Fruit fly (Drosophila melanogaster) whole organism, prepupa: ENCODE data around the gene Brd.

Experiments
- CG10631 ChIP-seq: fragments of 200-800 bp; sonication (Bioruptor generic); optimal IDR thresholded peaks from 2 replicates; lab custom pipeline; 2016; ENCODE audit warnings: missing biosample characterization, missing genetic modification characterization
- CG10669 ChIP-seq: fragments of 200-800 bp; sonication (Bioruptor generic); optimal IDR thresholded peaks from 3 replicates; lab custom pipeline; 2018; ENCODE audit warnings: missing biosample characterization, mild to moderate bottlenecking, missing genetic modification characterization, moderate library complexity
- CG11294 ChIP-seq: fragments of 200-800 bp; sonication (Bioruptor generic); IDR thresholded peaks from 2 replicates; pipeline ENCODE4 v1.3.6; 2022; ENCODE audit warnings: missing biosample characterization, missing genetic modification characterization
- CG11762 ChIP-seq: fragments of 200-800 bp; sonication (Bioruptor generic); optimal IDR thresholded peaks from 3 replicates; lab custom pipeline; 2016; ENCODE audit warnings: missing biosample characterization, missing genetic modification characterization; ENCODE audit not compliant: insufficient read depth
- CG15336 ChIP-seq: fragments of 200-800 bp; sonication (Bioruptor generic); IDR thresholded peaks from 2 replicates; pipeline ENCODE4 v1.3.6; 2022; ENCODE audit warnings: missing biosample characterization, missing genetic modification characterization
- CG1621 ChIP-seq: fragments of 200-800 bp; sonication (Bioruptor generic); optimal IDR thresholded peaks from 3 replicates; lab custom pipeline; 2018; ENCODE audit warnings: missing biosample characterization, mild to moderate bottlenecking, missing genetic modification characterization
- CG16779 ChIP-seq: fragments of 200-800 bp; sonication (Bioruptor generic); optimal IDR thresholded peaks from 3 replicates; lab custom pipeline; 2017; ENCODE audit warnings: missing biosample characterization, mild to moderate bottlenecking, missing genetic modification characterization
- CG3032 ChIP-seq: fragments of 200-800 bp; optimal IDR thresholded peaks from 2 replicates; lab custom pipeline; 2019; ENCODE audit warnings: missing biosample characterization, mild to moderate bottlenecking, missing genetic modification characterization, moderate library complexity
- CG31627 ChIP-seq: fragments of 200-800 bp; sonication (Bioruptor generic); optimal IDR thresholded peaks from 3 replicates; lab custom pipeline; 2016; ENCODE audit warnings: missing biosample characterization, missing genetic modification characterization
- CG32006 ChIP-seq: fragments of 200-800 bp; sonication (Bioruptor generic); optimal IDR thresholded peaks from 3 replicates; lab custom pipeline; 2017; ENCODE audit warnings: missing biosample characterization, mild to moderate bottlenecking, missing genetic modification characterization
- CG34406 ChIP-seq: fragments of 200-800 bp; sonication (Bioruptor generic); optimal IDR thresholded peaks from 3 replicates; lab custom pipeline; 2016; ENCODE audit warnings: missing biosample characterization, missing genetic modification characterization
- CG3919 ChIP-seq: fragments of 200-800 bp; sonication (Bioruptor generic); optimal IDR thresholded peaks from 3 replicates; lab custom pipeline; 2016; ENCODE audit warnings: missing biosample characterization, missing genetic modification characterization
- CG4318 ChIP-seq: fragments of 200-800 bp; sonication (Bioruptor generic); optimal IDR thresholded peaks from 3 replicates; lab custom pipeline; 2017; ENCODE audit warnings: missing biosample characterization, mild to moderate bottlenecking, missing genetic modification characterization
- CG6163 ChIP-seq: fragments of 200-800 bp; sonication (Bioruptor generic); IDR thresholded peaks from 3 replicates; pipeline ENCODE4 v1.3.6; 2022; ENCODE audit warnings: missing biosample characterization, missing genetic modification characterization
- CG6792 ChIP-seq: fragments of 200-800 bp; sonication (Bioruptor generic); optimal IDR thresholded peaks from 3 replicates; lab custom pipeline; 2016; ENCODE audit warnings: missing biosample characterization, missing genetic modification characterization
- CG6808 ChIP-seq: fragments of 200-800 bp; sonication (Bioruptor generic); optimal IDR thresholded peaks from 3 replicates; lab custom pipeline; 2017; ENCODE audit warnings: missing biosample characterization, missing genetic modification characterization, mild to moderate bottlenecking, moderate library complexity, missing genetic modification reagents
- CG6854 ChIP-seq: fragments of 200-800 bp; sonication (Bioruptor generic); optimal IDR thresholded peaks from 2 replicates; lab custom pipeline; 2017; ENCODE audit warnings: missing biosample characterization, mild to moderate bottlenecking, missing genetic modification characterization
- CG7368 ChIP-seq: fragments of 200-800 bp; sonication (Bioruptor generic); optimal IDR thresholded peaks from 3 replicates; lab custom pipeline; 2016; ENCODE audit warnings: missing biosample characterization, missing genetic modification characterization
- CG8119 ChIP-seq: fragments of 200-800 bp; sonication (Bioruptor generic); IDR thresholded peaks from 3 replicates; pipeline ENCODE4 v1.3.6; 2022; ENCODE audit warnings: missing biosample characterization, missing genetic modification characterization
- CG8632 ChIP-seq: fragments of 200-800 bp; sonication (Bioruptor generic); optimal IDR thresholded peaks from 3 replicates; lab custom pipeline; 2016; ENCODE audit warnings: missing biosample characterization, missing genetic modification characterization
- CG9139 ChIP-seq: fragments of 200-800 bp; sonication (Bioruptor generic); optimal IDR thresholded peaks from 3 replicates; lab custom pipeline; 2017; ENCODE audit warnings: missing biosample characterization, mild to moderate bottlenecking, missing genetic modification characterization
- Eip75B ChIP-seq: fragments of 200-800 bp; sonication (Bioruptor generic); optimal IDR thresholded peaks from 3 replicates; lab custom pipeline; 2016; ENCODE audit warnings: missing biosample characterization, missing genetic modification characterization
- Eip78C ChIP-seq: fragments of 200-800 bp; sonication (Bioruptor generic); peaks from one replicate; lab custom pipeline; 2016; ENCODE audit warnings: missing biosample characterization, missing genetic modification characterization
- Eip93F ChIP-seq: fragments of 200-800 bp; sonication (Bioruptor generic); optimal IDR thresholded peaks from 2 replicates; lab custom pipeline; 2016; ENCODE audit warnings: missing biosample characterization, mild to moderate bottlenecking, missing genetic modification characterization
- Ets21C ChIP-seq: fragments of 200-800 bp; sonication (Bioruptor generic); optimal IDR thresholded peaks from 3 replicates; lab custom pipeline; 2016; ENCODE audit warnings: missing biosample characterization, missing genetic modification characterization
- Ets96B ChIP-seq: fragments of 200-800 bp; optimal IDR thresholded peaks from 2 replicates; lab custom pipeline; 2019; ENCODE audit warnings: missing biosample characterization, mild to moderate bottlenecking, missing genetic modification characterization, moderate library complexity
- Hr4 ChIP-seq: fragments of 200-800 bp; sonication (Bioruptor generic); optimal IDR thresholded peaks from 3 replicates; lab custom pipeline; 2016; ENCODE audit warnings: missing biosample characterization, missing genetic modification characterization
- Lpt ChIP-seq: fragments of 200-800 bp; sonication (Bioruptor generic); optimal IDR thresholded peaks from 3 replicates; lab custom pipeline; 2016; ENCODE audit warnings: missing biosample characterization, missing genetic modification characterization
- Met ChIP-seq: fragments of 200-800 bp; sonication (Bioruptor generic); optimal IDR thresholded peaks from 3 replicates; lab custom pipeline; 2016; ENCODE audit warnings: missing biosample characterization, missing genetic modification characterization
- Smox ChIP-seq: fragments of 200-800 bp; sonication (Bioruptor generic); optimal IDR thresholded peaks from 3 replicates; lab custom pipeline; 2016; ENCODE audit warnings: missing biosample characterization, missing genetic modification characterization
- Sox102F ChIP-seq: fragments of 200-800 bp; sonication (Bioruptor generic); optimal IDR thresholded peaks from 2 replicates; lab custom pipeline; 2016; ENCODE audit warnings: missing biosample characterization, mild to moderate bottlenecking, missing genetic modification characterization
- Sox14 ChIP-seq: fragments of 200-800 bp; sonication (Bioruptor generic); optimal IDR thresholded peaks from 3 replicates; lab custom pipeline; 2016; ENCODE audit warnings: missing biosample characterization, missing genetic modification characterization
- achi ChIP-seq: fragments of 200-800 bp; sonication (Bioruptor generic); optimal IDR thresholded peaks from 3 replicates; lab custom pipeline; 2016; ENCODE audit warnings: missing biosample characterization, missing genetic modification characterization
- acj6 ChIP-seq: fragments of 200-800 bp; sonication (Bioruptor generic); optimal IDR thresholded peaks from 3 replicates; lab custom pipeline; 2016; ENCODE audit warnings: missing biosample characterization, missing genetic modification characterization
- cyc ChIP-seq: fragments of 200-800 bp; sonication (Bioruptor generic); optimal IDR thresholded peaks from 3 replicates; lab custom pipeline; 2016; ENCODE audit warnings: missing biosample characterization, missing genetic modification characterization
- dac ChIP-seq: fragments of 200-800 bp; sonication (Bioruptor generic); optimal IDR thresholded peaks from 2 replicates; lab custom pipeline; 2017; ENCODE audit warnings: missing biosample characterization, mild to moderate bottlenecking, missing genetic modification characterization
- dsx ChIP-seq: fragments of 200-800 bp; optimal IDR thresholded peaks from 3 replicates; lab custom pipeline; 2019; ENCODE audit warnings: missing biosample characterization, mild to moderate bottlenecking, missing genetic modification characterization, moderate library complexity; ENCODE audit not compliant: poor library complexity, severe bottlenecking
- eg ChIP-seq: fragments of 200-800 bp; sonication (Bioruptor generic); IDR thresholded peaks from 3 replicates; pipeline ENCODE4 v1.3.6; 2022; ENCODE audit warnings: missing biosample characterization, missing genetic modification characterization
- esn ChIP-seq: fragments of 200-800 bp; sonication (Bioruptor generic); optimal IDR thresholded peaks from 2 replicates; lab custom pipeline; 2016; ENCODE audit warnings: missing biosample characterization, mild to moderate bottlenecking, missing genetic modification characterization, moderate library complexity
- fd59A ChIP-seq: fragments of 200-800 bp; sonication (Bioruptor generic); optimal IDR thresholded peaks from 2 replicates; lab custom pipeline; 2017; ENCODE audit warnings: missing biosample characterization, mild to moderate bottlenecking, missing genetic modification characterization, missing genetic modification reagents
- fd85E ChIP-seq: fragments of 200-800 bp; sonication (Bioruptor generic); optimal IDR thresholded peaks from 3 replicates; lab custom pipeline; 2016; ENCODE audit warnings: missing biosample characterization, missing genetic modification characterization
- fkh ChIP-seq: fragments of 200-800 bp; sonication (Bioruptor generic); optimal IDR thresholded peaks from 3 replicates; lab custom pipeline; 2017; ENCODE audit warnings: missing biosample characterization, mild to moderate bottlenecking, missing genetic modification characterization, moderate library complexity
- lz ChIP-seq: fragments of 200-800 bp; sonication (Bioruptor generic); optimal IDR thresholded peaks from 3 replicates; lab custom pipeline; 2016; ENCODE audit warnings: missing biosample characterization, missing genetic modification characterization
- net ChIP-seq: fragments of 200-800 bp; sonication (Bioruptor generic); optimal IDR thresholded peaks from 3 replicates; lab custom pipeline; 2016; ENCODE audit warnings: missing biosample characterization, missing genetic modification characterization
- pdm3 ChIP-seq: fragments of 200-800 bp; sonication (Bioruptor generic); optimal IDR thresholded peaks from 3 replicates; lab custom pipeline; 2016; ENCODE audit warnings: missing biosample characterization, missing genetic modification characterization
- spab ChIP-seq: fragments of 200-800 bp; sonication (Bioruptor generic); optimal IDR thresholded peaks from 2 replicates; lab custom pipeline; 2017; ENCODE audit warnings: missing biosample characterization, mild to moderate bottlenecking, missing genetic modification characterization, missing genetic modification reagents
- svp ChIP-seq: fragments of 200-800 bp; sonication (Bioruptor generic); peaks from one replicate; lab custom pipeline; 2016; ENCODE audit warnings: missing biosample characterization, missing genetic modification characterization
- vri ChIP-seq: fragments of 200-800 bp; sonication (Bioruptor generic); optimal IDR thresholded peaks from 3 replicates; lab custom pipeline; 2016; ENCODE audit warnings: missing biosample characterization, mild to moderate bottlenecking, missing genetic modification characterization

Brd gene

dm6 chr3L:15006825-15007224 lies 34.4 kb downstream of the Brd start (continued):
- TF ChIP-seq cyc (GFP tag; lab: Kevin White, UChicago) (peak; percentile 45), CG6792 (peak; percentile 88), CG6854 (GFP tag; lab: Kevin White, UChicago) (no peak), lz (GFP tag; lab: Kevin White, UChicago) (peak; percentile 79), Smox (GFP tag; lab: Kevin White, UChicago) (peak; percentile 69), fd85E (no peak), acj6 (GFP tag; lab: Kevin White, UChicago) (peak; percentile 80), vri (peak; percentile 12), CG3919 (GFP tag; lab: Kevin White, UChicago) (peak; percentile 86), CG10669 (peak; percentile 74)

- TF ChIP-seq CG11762 (no peak), lz (GFP tag; lab: Kevin White, UChicago) (peak; percentile 18), fd85E (no peak), esn (GFP tag; lab: Kevin White, UChicago) (peak; percentile 28), CG6163 (GFP tag; lab: Robert Waterston, UW) (peak; percentile 56; the same call in 2 of the 3 replicates), CG3032 (tag; lab: Kevin White, UChicago) (peak; percentile 21), CG8632 (GFP tag; lab: Kevin White, UChicago) (peak; percentile 7), Lpt (GFP tag; lab: Kevin White, UChicago) (peak; percentile 20), CG1621 (tag; lab: Kevin White, UChicago) (no peak), CG31627 (GFP tag; lab: Kevin White, UChicago) (peak; percentile 16), achi (GFP tag; lab: Kevin White, UChicago) (peak; percentile 54), fd59A (peak; percentile 25), CG10669 (peak; percentile 16), vri (no peak), Smox (GFP tag; lab: Kevin White, UChicago) (peak; percentile 18), net (GFP tag; lab: Kevin White, UChicago) (peak; percentile 6), CG9139 (GFP tag; lab: Kevin White, UChicago) (no peak), dac (GFP tag; lab: Kevin White, UChicago) (no peak), pdm3 (GFP tag; lab: Kevin White, UChicago) (peak; percentile 7), Ets96B (tag; lab: Kevin White, UChicago) (peak; percentile 45), Eip75B (GFP tag; lab: Kevin White, UChicago) (peak; percentile 28), Met (peak; percentile 42), CG6808 (GFP tag; lab: Kevin White, UChicago) (peak; percentile 15), Eip93F (GFP tag; lab: Kevin White, UChicago) (no peak), Eip78C (GFP tag; lab: Kevin White, UChicago) (peak; percentile 90), dsx (GFP tag; lab: Kevin White, UChicago) (peak; percentile 8), CG32006 (GFP tag; lab: Kevin White, UChicago) (peak; percentile 58), CG8119 (GFP tag; lab: Robert Waterston, UW) (peak; percentile 59), CG15336 (GFP tag; lab: Robert Waterston, UW) (peak; percentile 55), CG16779 (no peak), Sox14 (GFP tag; lab: Kevin White, UChicago) (peak; percentile 20), Hr4 (peak; percentile 31), CG11294 (GFP tag; lab: Robert Waterston, UW) (no peak), Sox102F (peak; percentile 17), Ets21C (GFP tag; lab: Kevin White, UChicago) (peak; percentile 16), CG10631 (GFP tag; lab: Kevin White, UChicago) (peak; percentile 15), CG7368 (GFP tag; lab: Kevin White, UChicago) (no peak), CG6792 (peak; percentile 8), eg (GFP tag; lab: Robert Waterston, UW) (0 out of 3 replicates have a peak, but pooled peaks have one; percentile 30), CG4318 (GFP tag; lab: Kevin White, UChicago) (no peak), spab (GFP tag; lab: Kevin White, UChicago) (peak; percentile 7), cyc (GFP tag; lab: Kevin White, UChicago) (no peak), svp (GFP tag; lab: Kevin White, UChicago) (peak; percentile 69), acj6 (GFP tag; lab: Kevin White, UChicago) (peak; percentile 24), fkh (GFP tag; lab: Kevin White, UChicago) (no peak), CG34406 (GFP tag; lab: Kevin White, UChicago) (peak; percentile 22)
Measured at dm6 chr3L:15007271-15007948, 34.9 kb downstream of the Brd start.
